Fruit fly (Drosophila melanogaster) S2 (cell line): ENCODE measurements around the gene HIP.

Source experiments
- CG8478 ChIP-seq: fragments of >200 bp; optimal IDR thresholded peaks from 2 replicates; lab custom pipeline; 2018
- CTCF ChIP-seq, 2 experiments: fragments of >200 bp; optimal IDR thresholded peaks; 2 replicates each; lab custom pipeline; 2018

DNA sequence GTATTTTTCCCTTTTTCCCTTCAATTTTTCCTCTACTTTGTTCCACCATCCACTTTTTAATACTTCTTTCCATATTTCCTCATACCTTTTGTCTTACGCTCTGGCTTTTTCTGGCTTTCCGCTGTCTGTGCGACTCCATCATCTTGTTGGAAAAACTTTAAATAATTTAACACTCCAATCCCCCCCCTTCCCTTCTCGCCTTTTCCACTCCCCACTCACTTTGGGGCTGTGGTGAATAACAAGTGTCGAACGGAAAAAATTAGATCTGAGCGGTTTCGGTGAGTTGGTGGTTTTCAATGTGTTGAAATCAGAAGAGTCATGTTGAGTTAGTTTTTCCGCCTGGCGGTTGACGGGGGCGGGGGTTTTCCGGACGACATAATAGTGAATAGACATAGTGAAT, 31.9 kb upstream of the HIP start:
- TF ChIP-seq CTCF (optimal IDR thresholded peaks at IDR 0.05; lab: Kevin White, UChicago) = no peak
- TF ChIP-seq CG8478 (lab: Kevin White, UChicago) = no peak
